Worm (Caenorhabditis elegans): Measurements from ENCODE around the gene srd-21.

ce11 chrV:16666647-16667046 is 36.9 kb downstream of the srd-21 start, which contains the start of gene F14F8.14:
- TF ChIP-seq flt-1 (GFP tag; IDR thresholded peaks at IDR 0.05) (no peak), tab-1 (GFP tag; IDR thresholded peaks at IDR 0.05) (no peak), cog-1 (tag; optimal IDR thresholded peaks at IDR 0.05) (no peak), T22C8.4 (GFP tag; IDR thresholded peaks at IDR 0.05) (no peak), ztf-23 (GFP tag; IDR thresholded peaks at IDR 0.05) (no peak), med-1 (GFP tag; optimal IDR thresholded peaks at IDR 0.05; ENCODE audit: insufficient read depth) (no peak), ref-1 (GFP tag; conservative IDR thresholded peaks at IDR 0.05) (no peak), klf-2 (GFP tag; conservative IDR thresholded peaks at IDR 0.05) (no peak)

Data from whole organism, midembryonic.